Worm (Caenorhabditis elegans): ENCODE data around the gene F54G2.1.

The F54G2.1 gene

DNA sequence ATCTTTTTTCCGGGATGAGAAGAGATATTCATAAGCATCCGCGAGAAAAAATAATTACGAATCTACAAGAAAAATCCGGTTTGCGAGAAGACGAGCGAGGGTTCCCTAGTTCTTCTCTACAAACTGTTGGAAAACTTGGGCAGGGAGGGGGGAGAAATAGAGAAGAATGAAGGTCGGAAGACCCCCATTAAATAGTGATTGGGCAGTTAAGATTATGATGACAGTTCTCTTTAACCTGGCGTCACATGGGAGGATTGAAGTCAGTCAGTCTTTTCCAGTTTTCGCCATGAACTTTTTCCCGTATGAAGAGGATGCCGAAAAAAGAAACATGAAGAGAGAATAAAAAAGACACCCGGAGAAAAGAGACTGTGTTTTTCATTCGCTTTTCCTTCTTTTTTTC, 73.4 kb downstream of the F54G2.1 start:
- TF ChIP-seq R02D3.7 (tag; optimal IDR thresholded peaks at IDR 0.05) (no peak), fos-1 (tag; optimal IDR thresholded peaks at IDR 0.05) (peak; percentile 26), ztf-11 (tag; optimal IDR thresholded peaks at IDR 0.05) (no peak), elt-1 (tag; optimal IDR thresholded peaks at IDR 0.05) (no peak), ZK546.5 (tag; optimal IDR thresholded peaks at IDR 0.05) (no peak), alr-1 (tag; optimal IDR thresholded peaks at IDR 0.05) (no peak), ama-1 (optimal IDR thresholded peaks at IDR 0.05) (peak; percentile 49), sem-4 (tag; optimal IDR thresholded peaks at IDR 0.05) (peak; percentile 73), ztf-1 (GFP tag; conservative IDR thresholded peaks at IDR 0.05) (no peak), lsy-2 (tag; optimal IDR thresholded peaks at IDR 0.05) (no peak), aly-2 (tag; optimal IDR thresholded peaks at IDR 0.05) (no peak), ztf-4 (tag; optimal IDR thresholded peaks at IDR 0.05) (no peak), nhr-6 (tag; optimal IDR thresholded peaks at IDR 0.05) (peak; percentile 10), unc-62 (GFP tag; optimal IDR thresholded peaks at IDR 0.05) (no peak), sma-3 (GFP tag; optimal IDR thresholded peaks at IDR 0.05) (peak; percentile 12), skn-1 (tag; optimal IDR thresholded peaks at IDR 0.05) (no peak), lin-13 (GFP tag; optimal IDR thresholded peaks at IDR 0.05) (no peak), blmp-1 (tag; optimal IDR thresholded peaks at IDR 0.05; ENCODE audit: insufficient read depth) (peak; percentile 36), lin-39 (tag; optimal IDR thresholded peaks at IDR 0.05) (no peak), nhr-237 (tag; optimal IDR thresholded peaks at IDR 0.05) (no peak), gmeb-1 (tag; optimal IDR thresholded peaks at IDR 0.05) (no peak), mbf-1 (tag; optimal IDR thresholded peaks at IDR 0.05) (no peak), unc-39 (tag; optimal IDR thresholded peaks at IDR 0.05) (no peak), nhr-10 (tag; optimal IDR thresholded peaks at IDR 0.05) (no peak), crh-2 (tag; optimal IDR thresholded peaks at IDR 0.05) (peak; percentile 17), ceh-16 (tag; optimal IDR thresholded peaks at IDR 0.05) (peak; percentile 24), egl-27 (tag; optimal IDR thresholded peaks at IDR 0.05) (no peak), zag-1 (tag; optimal IDR thresholded peaks at IDR 0.05) (no peak), nhr-129 (tag; optimal IDR thresholded peaks at IDR 0.05) (peak; percentile 38), nhr-25 (tag; optimal IDR thresholded peaks at IDR 0.05) (peak; percentile 85), elt-3 (tag; optimal IDR thresholded peaks at IDR 0.05) (no peak), nhr-12 (tag; optimal IDR thresholded peaks at IDR 0.05) (no peak), sma-9 (GFP tag; optimal IDR thresholded peaks at IDR 0.05) (peak; percentile 47), sma-9 (tag; optimal IDR thresholded peaks at IDR 0.05) (no peak), dmd-4 (tag; optimal IDR thresholded peaks at IDR 0.05) (no peak), lin-11 (tag; optimal IDR thresholded peaks at IDR 0.05) (no peak), nhr-23 (tag; optimal IDR thresholded peaks at IDR 0.05) (no peak), ceh-82 (tag; optimal IDR thresholded peaks at IDR 0.05) (no peak), unc-55 (GFP tag; optimal IDR thresholded peaks at IDR 0.05) (no peak), nhr-21 (tag; optimal IDR thresholded peaks at IDR 0.05) (peak; percentile 82), Y55F3AM.14 (GFP tag; optimal IDR thresholded peaks at IDR 0.05) (no peak)

DNA sequence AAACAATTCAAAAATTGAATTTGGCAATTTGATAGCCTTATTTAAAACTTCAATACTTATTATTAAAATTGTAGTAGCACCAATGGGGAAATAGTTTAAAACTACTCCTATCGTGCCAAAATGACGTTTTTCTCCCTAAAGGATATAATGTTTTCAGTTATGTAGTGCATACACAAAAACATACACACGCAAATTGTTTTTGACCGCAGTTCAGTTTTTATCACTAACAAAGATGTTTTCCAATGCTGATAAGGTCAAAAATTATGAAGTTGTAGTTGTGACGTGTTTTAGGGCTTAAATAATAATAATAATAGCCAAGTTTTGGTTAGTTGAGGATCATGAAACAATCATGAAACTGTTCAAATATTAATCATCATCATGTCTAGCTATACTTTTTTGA, 74.2 kb downstream of the F54G2.1 start:
- TF ChIP-seq sma-9 (GFP tag; optimal IDR thresholded peaks at IDR 0.05) (no peak), sma-9 (tag; optimal IDR thresholded peaks at IDR 0.05) (no peak), elt-3 (tag; optimal IDR thresholded peaks at IDR 0.05) (no peak), ZK546.5 (tag; optimal IDR thresholded peaks at IDR 0.05) (no peak), nhr-11 (tag; optimal IDR thresholded peaks at IDR 0.05) (no peak), crh-2 (tag; optimal IDR thresholded peaks at IDR 0.05) (peak; percentile 5), ceh-82 (tag; optimal IDR thresholded peaks at IDR 0.05) (no peak), mdl-1 (tag; optimal IDR thresholded peaks at IDR 0.05) (no peak), ztf-4 (tag; optimal IDR thresholded peaks at IDR 0.05) (no peak), nhr-23 (tag; optimal IDR thresholded peaks at IDR 0.05) (no peak)

DNA sequence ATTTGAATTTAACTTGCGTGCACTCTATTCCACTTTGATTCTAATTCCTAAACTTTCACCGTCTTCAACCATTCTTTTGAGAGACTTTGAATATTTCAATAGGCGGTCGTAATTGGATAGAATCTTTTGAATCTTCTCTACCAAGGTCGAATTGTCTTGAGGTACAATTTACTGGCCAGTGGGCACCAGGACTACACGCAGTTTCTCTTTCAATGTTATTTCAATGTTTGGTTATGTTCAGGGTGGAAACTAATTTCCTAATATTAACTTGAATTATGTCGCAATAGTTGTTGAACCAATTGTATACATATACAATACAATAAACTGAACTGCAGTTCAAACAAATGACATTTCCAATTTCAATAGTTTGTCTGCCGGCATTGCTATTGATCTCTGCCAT, 76.2 kb downstream of the F54G2.1 start:
- TF ChIP-seq ceh-16 (tag; optimal IDR thresholded peaks at IDR 0.05): no peak
- TF ChIP-seq nhr-12 (tag; optimal IDR thresholded peaks at IDR 0.05): no peak
- TF ChIP-seq lin-11 (tag; optimal IDR thresholded peaks at IDR 0.05): no peak
- TF ChIP-seq peb-1 (tag; optimal IDR thresholded peaks at IDR 0.05): no peak
- TF ChIP-seq sma-9 (GFP tag; optimal IDR thresholded peaks at IDR 0.05): no peak
- no peak for TF ChIP-seq sma-9 (tag; optimal IDR thresholded peaks at IDR 0.05)
- no peak for TF ChIP-seq nhr-10 (tag; optimal IDR thresholded peaks at IDR 0.05)
- TF ChIP-seq mab-5 (tag; optimal IDR thresholded peaks at IDR 0.05): no peak
- peak; percentile 75 for TF ChIP-seq nhr-25 (tag; optimal IDR thresholded peaks at IDR 0.05)
- peak; percentile 15 for TF ChIP-seq nhr-129 (tag; optimal IDR thresholded peaks at IDR 0.05)
- no peak for TF ChIP-seq mbf-1 (tag; optimal IDR thresholded peaks at IDR 0.05)
- TF ChIP-seq ama-1 (optimal IDR thresholded peaks at IDR 0.05): no peak
- TF ChIP-seq ztf-11 (tag; optimal IDR thresholded peaks at IDR 0.05): no peak
- TF ChIP-seq nhr-77 (tag; optimal IDR thresholded peaks at IDR 0.05): no peak
- no peak for TF ChIP-seq Y55F3AM.14 (GFP tag; optimal IDR thresholded peaks at IDR 0.05)
- no peak for TF ChIP-seq ztf-4 (tag; optimal IDR thresholded peaks at IDR 0.05)
- TF ChIP-seq elt-1 (tag; optimal IDR thresholded peaks at IDR 0.05): no peak

Measured in whole organism, L2 larva.